Worm (Caenorhabditis elegans): Measurements from ENCODE around the gene C05D11.5.

C05D11.5 gene

DNA sequence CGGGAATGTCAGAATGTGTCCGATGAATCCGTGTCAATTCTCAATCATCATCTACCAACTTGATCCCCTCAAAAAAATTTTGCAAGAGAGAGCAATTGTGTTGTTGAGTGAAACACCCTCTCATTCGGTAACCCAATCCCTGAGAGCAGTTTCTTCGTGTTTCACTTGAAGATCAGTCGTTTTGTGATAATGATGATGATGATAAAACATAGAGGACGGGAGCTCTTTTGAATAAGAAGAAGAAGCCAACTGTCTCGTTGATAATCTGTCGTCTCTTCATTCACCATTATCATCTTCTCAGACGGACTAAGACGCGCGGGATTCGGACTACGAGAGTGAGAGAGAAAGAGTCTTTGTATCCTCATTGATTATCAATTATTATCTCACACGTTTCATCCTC is 6.7 kb downstream of the C05D11.5 start:
- TF ChIP-seq T22C8.4 (GFP tag; IDR thresholded peaks at IDR 0.05): no peak
- no peak for TF ChIP-seq klf-2 (GFP tag; conservative IDR thresholded peaks at IDR 0.05)
- no peak for TF ChIP-seq cog-1 (tag; optimal IDR thresholded peaks at IDR 0.05)
- TF ChIP-seq tab-1 (GFP tag; IDR thresholded peaks at IDR 0.05): no peak
- TF ChIP-seq flt-1 (GFP tag; IDR thresholded peaks at IDR 0.05): no peak

DNA sequence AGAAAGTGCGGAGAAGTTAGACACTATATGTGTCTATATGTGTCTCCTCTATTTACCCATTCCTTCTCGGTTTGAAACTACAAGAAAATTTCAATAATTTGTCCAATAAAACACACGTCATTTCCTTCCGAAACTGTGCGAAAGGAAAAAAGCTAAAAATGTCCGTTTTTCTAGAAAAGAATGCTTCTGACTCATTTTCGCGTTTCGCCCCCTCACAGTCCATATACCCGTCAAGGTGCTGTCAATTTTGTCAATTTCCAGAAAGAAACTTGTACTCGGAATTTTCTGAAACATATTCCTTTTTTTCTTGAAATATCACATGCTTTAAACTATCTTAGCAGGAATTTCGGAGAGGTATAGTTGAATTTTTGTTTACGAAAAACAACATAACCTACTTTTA is 9.0 kb downstream of the C05D11.5 start:
- TF ChIP-seq flt-1 (GFP tag; IDR thresholded peaks at IDR 0.05) (no peak), klf-2 (GFP tag; conservative IDR thresholded peaks at IDR 0.05) (no peak), ref-1 (GFP tag; conservative IDR thresholded peaks at IDR 0.05) (no peak), ztf-23 (GFP tag; IDR thresholded peaks at IDR 0.05) (no peak), ztf-29 (GFP tag; IDR thresholded peaks at IDR 0.05) (no peak), tab-1 (GFP tag; IDR thresholded peaks at IDR 0.05) (no peak), med-1 (GFP tag; optimal IDR thresholded peaks at IDR 0.05; ENCODE audit: insufficient read depth) (no peak), cog-1 (tag; optimal IDR thresholded peaks at IDR 0.05) (no peak), T22C8.4 (GFP tag; IDR thresholded peaks at IDR 0.05) (no peak)

DNA sequence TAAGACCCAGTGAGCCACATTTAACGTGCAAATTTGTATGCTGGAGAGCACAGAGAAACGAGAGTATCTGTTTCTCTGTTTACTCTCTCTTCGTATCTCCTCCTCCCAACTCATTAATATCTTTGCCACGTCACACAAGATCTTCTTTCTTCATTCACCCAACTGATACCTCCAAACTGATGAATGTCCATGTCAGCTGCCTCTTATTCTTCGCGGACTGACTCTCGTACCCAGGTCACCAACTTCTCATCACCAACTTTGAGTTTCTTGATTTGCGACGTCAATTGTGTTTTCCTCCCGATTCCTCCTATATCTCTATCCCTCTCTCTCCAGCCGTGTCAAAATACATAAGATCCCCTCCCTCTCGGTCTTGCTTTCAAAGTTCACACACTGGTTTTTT is 9.5 kb downstream of the C05D11.5 start:
- TF ChIP-seq cog-1 (tag; optimal IDR thresholded peaks at IDR 0.05) (no peak), klf-2 (GFP tag; conservative IDR thresholded peaks at IDR 0.05) (no peak), T22C8.4 (GFP tag; IDR thresholded peaks at IDR 0.05) (no peak), flt-1 (GFP tag; IDR thresholded peaks at IDR 0.05) (no peak), ref-1 (GFP tag; conservative IDR thresholded peaks at IDR 0.05) (no peak), ztf-23 (GFP tag; IDR thresholded peaks at IDR 0.05) (no peak), med-1 (GFP tag; optimal IDR thresholded peaks at IDR 0.05; ENCODE audit: insufficient read depth) (no peak), tab-1 (GFP tag; IDR thresholded peaks at IDR 0.05) (no peak), ztf-29 (GFP tag; IDR thresholded peaks at IDR 0.05) (no peak)

DNA sequence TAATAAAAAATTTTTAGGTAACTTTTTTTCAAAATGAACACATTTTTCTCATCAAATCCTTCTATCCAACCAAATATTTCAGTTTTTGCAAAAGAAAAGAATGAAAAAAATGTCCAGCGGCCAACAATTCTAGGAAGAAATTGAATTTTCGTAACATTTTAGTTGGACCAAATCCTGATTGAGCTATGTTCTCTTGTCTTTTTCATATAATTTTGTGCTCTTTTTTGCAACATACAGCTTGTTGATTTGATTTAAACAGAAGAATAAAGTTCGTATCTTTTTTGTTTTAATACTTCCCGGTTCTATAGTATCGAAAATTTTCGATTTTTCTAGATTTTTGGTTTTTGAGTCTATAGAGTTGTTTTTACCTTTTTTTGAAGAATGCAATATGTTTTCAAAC is 12.4 kb downstream of the C05D11.5 start:
- no peak for TF ChIP-seq med-1 (GFP tag; optimal IDR thresholded peaks at IDR 0.05; ENCODE audit: insufficient read depth)
- TF ChIP-seq ref-1 (GFP tag; conservative IDR thresholded peaks at IDR 0.05): no peak
- TF ChIP-seq flt-1 (GFP tag; IDR thresholded peaks at IDR 0.05): no peak
- no peak for TF ChIP-seq klf-2 (GFP tag; conservative IDR thresholded peaks at IDR 0.05)
- no peak for TF ChIP-seq ztf-29 (GFP tag; IDR thresholded peaks at IDR 0.05)
- no peak for TF ChIP-seq T22C8.4 (GFP tag; IDR thresholded peaks at IDR 0.05)
- no peak for TF ChIP-seq ztf-23 (GFP tag; IDR thresholded peaks at IDR 0.05)
- TF ChIP-seq cog-1 (tag; optimal IDR thresholded peaks at IDR 0.05): no peak
- TF ChIP-seq tab-1 (GFP tag; IDR thresholded peaks at IDR 0.05): no peak

DNA sequence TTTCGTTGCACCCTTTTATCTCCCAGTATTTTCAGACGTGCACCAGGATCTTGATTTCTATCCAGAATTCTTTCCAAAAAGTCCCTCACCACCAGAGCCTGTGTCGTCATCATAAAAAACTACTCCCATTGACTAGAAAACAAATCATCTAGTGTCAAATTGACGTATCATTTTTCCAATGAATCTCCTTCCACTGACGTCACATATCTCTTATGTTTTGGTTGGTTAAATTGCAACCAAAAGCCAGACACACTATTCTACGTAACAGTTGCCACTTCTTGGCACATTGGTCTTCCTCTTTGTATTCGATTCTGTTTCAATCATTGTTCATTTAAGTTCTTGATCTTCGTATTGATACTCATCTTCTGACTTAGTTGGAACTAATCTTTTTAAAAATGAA is 13.7 kb downstream of the C05D11.5 start:
- TF ChIP-seq tab-1 (GFP tag; IDR thresholded peaks at IDR 0.05): no peak
- no peak for TF ChIP-seq med-1 (GFP tag; optimal IDR thresholded peaks at IDR 0.05; ENCODE audit: insufficient read depth)
- TF ChIP-seq ref-1 (GFP tag; conservative IDR thresholded peaks at IDR 0.05): no peak
- TF ChIP-seq flt-1 (GFP tag; IDR thresholded peaks at IDR 0.05): no peak
- no peak for TF ChIP-seq T22C8.4 (GFP tag; IDR thresholded peaks at IDR 0.05)
- TF ChIP-seq klf-2 (GFP tag; conservative IDR thresholded peaks at IDR 0.05): no peak
- TF ChIP-seq ztf-29 (GFP tag; IDR thresholded peaks at IDR 0.05): no peak
- TF ChIP-seq cog-1 (tag; optimal IDR thresholded peaks at IDR 0.05): no peak
- TF ChIP-seq ztf-23 (GFP tag; IDR thresholded peaks at IDR 0.05): no peak

DNA sequence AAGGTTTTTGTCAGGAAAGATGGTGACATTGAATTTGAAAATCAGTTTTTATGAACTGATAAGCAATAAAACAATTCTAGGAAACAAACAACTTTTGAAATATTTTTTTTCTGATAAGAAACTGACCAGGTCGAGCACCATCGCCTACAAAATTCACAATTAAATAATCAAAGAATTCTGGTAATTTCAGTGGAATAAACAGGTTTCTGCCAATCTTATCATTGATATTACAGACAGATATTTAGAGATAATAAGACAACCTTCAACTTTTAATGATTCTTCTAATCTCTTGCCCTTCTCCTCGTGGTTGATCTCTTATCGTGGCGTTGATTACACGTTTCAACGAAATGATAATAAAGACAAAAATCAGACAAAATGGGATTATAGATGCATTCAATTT is 15.4 kb downstream of the C05D11.5 start:
- no peak for TF ChIP-seq ref-1 (GFP tag; conservative IDR thresholded peaks at IDR 0.05)
- TF ChIP-seq ztf-23 (GFP tag; IDR thresholded peaks at IDR 0.05): no peak
- TF ChIP-seq flt-1 (GFP tag; IDR thresholded peaks at IDR 0.05): no peak
- TF ChIP-seq cog-1 (tag; optimal IDR thresholded peaks at IDR 0.05): no peak
- no peak for TF ChIP-seq tab-1 (GFP tag; IDR thresholded peaks at IDR 0.05)
- TF ChIP-seq med-1 (GFP tag; optimal IDR thresholded peaks at IDR 0.05; ENCODE audit: insufficient read depth): no peak
- no peak for TF ChIP-seq klf-2 (GFP tag; conservative IDR thresholded peaks at IDR 0.05)
- no peak for TF ChIP-seq T22C8.4 (GFP tag; IDR thresholded peaks at IDR 0.05)
- no peak for TF ChIP-seq ztf-29 (GFP tag; IDR thresholded peaks at IDR 0.05)

DNA sequence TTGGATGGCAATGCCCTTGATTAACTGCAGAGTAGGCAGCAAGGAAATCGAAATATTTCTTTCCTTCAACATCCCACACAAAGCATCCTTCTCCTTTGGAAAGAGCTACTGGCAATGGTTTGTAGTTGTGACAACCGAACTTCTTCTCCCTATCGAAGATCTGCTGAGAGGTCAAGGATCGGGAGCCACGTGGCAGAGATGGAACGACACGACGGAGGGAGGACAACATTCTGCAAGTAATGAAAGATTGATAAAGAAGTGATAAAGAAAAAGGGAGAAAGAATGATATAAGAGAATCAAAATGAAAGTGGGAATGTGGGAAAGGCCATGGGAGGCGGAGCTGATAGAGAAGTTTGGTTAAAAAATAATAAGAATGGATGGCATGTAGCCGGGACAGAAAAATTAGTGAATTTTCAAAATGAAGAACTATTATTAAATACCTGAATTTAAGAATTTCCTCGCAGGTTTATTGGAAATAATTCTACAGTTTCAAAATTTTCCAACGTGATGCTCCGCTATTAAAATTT is 16.0 kb downstream of the C05D11.5 start, which contains the start of gene oatr-1:
Gene oatr-1, minus strand, starts transcription at position 477 of the 527 bp plus-strand sequence.
- TF ChIP-seq cog-1 (tag; optimal IDR thresholded peaks at IDR 0.05) (no peak), T22C8.4 (GFP tag; IDR thresholded peaks at IDR 0.05) (no peak), tab-1 (GFP tag; IDR thresholded peaks at IDR 0.05) (no peak), flt-1 (GFP tag; IDR thresholded peaks at IDR 0.05) (no peak)

DNA sequence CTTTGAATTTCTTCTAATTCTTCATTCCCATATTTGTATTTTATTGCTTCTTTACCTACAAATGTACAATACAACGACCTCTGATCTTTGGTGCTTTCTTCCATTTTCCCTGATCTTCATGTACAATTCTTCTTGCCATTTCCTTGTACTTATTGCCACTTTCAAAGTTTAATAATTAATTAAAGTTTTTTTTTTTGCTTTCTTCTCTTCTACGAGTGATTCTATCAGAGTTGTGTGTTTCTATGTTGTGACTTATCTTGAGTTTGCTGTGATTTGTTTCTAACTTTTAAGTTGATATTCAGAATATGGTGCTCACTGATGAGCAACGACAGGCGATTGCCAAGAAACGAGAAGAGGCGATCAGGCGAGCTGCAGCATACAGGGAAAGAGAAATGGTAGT is 21.2 kb downstream of the C05D11.5 start, which contains the start of gene smrc-1:
Gene smrc-1, plus strand, starts transcription at position 301 of the 400 bp plus-strand sequence.
- no peak for TF ChIP-seq ztf-29 (GFP tag; IDR thresholded peaks at IDR 0.05)

DNA sequence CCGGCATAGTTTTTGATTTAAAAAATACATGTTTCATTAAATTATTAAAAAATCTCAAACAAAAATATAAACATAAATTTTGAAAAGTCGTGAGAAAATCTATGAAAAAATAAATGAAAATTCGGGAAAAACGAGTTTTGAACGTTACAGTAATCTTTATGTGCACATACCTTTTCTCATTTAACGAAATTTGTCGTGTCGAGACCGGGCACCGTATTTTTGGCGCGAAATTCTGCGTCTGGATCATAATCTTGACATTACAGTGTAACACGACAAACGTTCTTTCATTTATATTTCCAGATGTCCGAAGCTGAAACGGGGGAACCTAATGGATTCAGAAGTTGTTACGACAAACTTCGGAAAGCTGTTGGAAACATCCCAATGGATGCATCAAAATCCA is 22.3 kb downstream of the C05D11.5 start, which contains the start of gene C16A3.2:
Gene C16A3.2, plus strand, starts transcription at position 301 of the 400 bp plus-strand sequence.
- TF ChIP-seq tab-1 (GFP tag; IDR thresholded peaks at IDR 0.05) (no peak), klf-2 (GFP tag; conservative IDR thresholded peaks at IDR 0.05) (no peak), ztf-23 (GFP tag; IDR thresholded peaks at IDR 0.05) (no peak), med-1 (GFP tag; optimal IDR thresholded peaks at IDR 0.05; ENCODE audit: insufficient read depth) (no peak)

DNA sequence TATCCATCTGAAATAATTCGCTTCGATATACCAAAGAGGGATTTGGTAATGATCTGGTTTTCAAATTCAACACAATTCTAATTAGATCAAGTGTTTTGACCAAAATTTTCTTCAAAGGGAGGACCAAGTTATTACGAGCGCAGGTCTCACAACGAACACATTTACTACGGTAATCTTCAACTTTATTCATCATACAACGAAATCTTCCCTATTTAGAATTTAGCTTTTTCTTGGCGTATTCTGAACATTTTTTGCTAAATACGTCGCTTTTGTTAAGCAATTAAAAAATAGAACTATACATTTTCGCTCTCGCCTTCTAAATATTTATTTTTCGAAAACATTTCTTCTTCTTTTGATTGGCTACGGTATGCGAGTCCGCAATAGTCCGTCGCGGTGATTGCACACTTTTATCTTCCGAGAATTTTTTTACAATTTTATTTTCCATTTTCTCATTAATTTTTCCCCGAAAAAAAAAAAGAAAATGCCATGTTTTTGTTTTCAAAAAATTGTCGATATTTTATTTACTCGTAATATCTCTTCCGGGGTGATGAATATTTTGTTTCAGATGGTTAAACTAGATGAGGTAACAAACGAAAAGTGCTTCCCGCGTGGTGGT is 28.7 kb downstream of the C05D11.5 start, which contains the start of gene let-716:
Gene let-716, plus strand, starts transcription at position 566 of the 616 bp plus-strand sequence.
- TF ChIP-seq flt-1 (GFP tag; IDR thresholded peaks at IDR 0.05) (no peak), klf-2 (GFP tag; conservative IDR thresholded peaks at IDR 0.05) (no peak), ztf-29 (GFP tag; IDR thresholded peaks at IDR 0.05) (no peak), cog-1 (tag; optimal IDR thresholded peaks at IDR 0.05) (no peak)
